Worm (Caenorhabditis elegans) whole organism, midembryonic: Measurements from ENCODE around the gene F07B10.7.
"Not testable (repeated sequence)": the region's sequence is repeated elsewhere in the genome, so short reads cannot be mapped to it uniquely, and the experiment has no call there.

Experiments
- T22C8.4 ChIP-seq: fragments of 200-800 bp; sonication (Bioruptor generic); IDR thresholded peaks from 2 replicates; pipeline ENCODE4 v1.3.6; 2022; ENCODE audit warnings: missing genetic modification characterization, missing compliant biosample characterization
- cog-1 ChIP-seq: sonication (generic microtip); optimal IDR thresholded peaks from 2 replicates; lab custom pipeline; 2016; ENCODE audit warnings: missing genetic modification characterization, missing compliant biosample characterization
- flt-1 ChIP-seq: fragments of 200-800 bp; sonication (Bioruptor generic); IDR thresholded peaks from 2 replicates; pipeline ENCODE4 v1.3.6; 2022; ENCODE audit warnings: missing genetic modification characterization, missing compliant biosample characterization
- klf-2 ChIP-seq: fragments of 200-800 bp; sonication (Bioruptor generic); conservative IDR thresholded peaks from 2 replicates; pipeline ENCODE4 v1.3.6; 2022; ENCODE audit warnings: missing genetic modification reagents, missing genetic modification characterization, missing compliant biosample characterization
- med-1 ChIP-seq: sonication (generic microtip); optimal IDR thresholded peaks from 2 replicates; lab custom pipeline; 2017; ENCODE audit warnings: missing genetic modification characterization, mild to moderate bottlenecking, missing compliant biosample characterization, antibody characterized with exemption, missing genetic modification reagents; ENCODE audit not compliant: insufficient read depth
- ref-1 ChIP-seq: fragments of 200-800 bp; sonication (Bioruptor generic); conservative IDR thresholded peaks from 2 replicates; pipeline ENCODE4 v1.3.6; 2022; ENCODE audit warnings: missing genetic modification reagents, missing genetic modification characterization, missing compliant biosample characterization
- tab-1 ChIP-seq: fragments of 200-800 bp; sonication (Bioruptor generic); IDR thresholded peaks from 2 replicates; pipeline ENCODE4 v1.3.6; 2022; ENCODE audit warnings: missing genetic modification characterization, missing compliant biosample characterization
- ztf-23 ChIP-seq: fragments of 200-800 bp; sonication (Bioruptor generic); IDR thresholded peaks from 2 replicates; pipeline ENCODE4 v1.3.6; 2022; ENCODE audit warnings: missing genetic modification reagents, missing genetic modification characterization, missing compliant biosample characterization
- ztf-29 ChIP-seq: fragments of 200-800 bp; sonication (Bioruptor generic); IDR thresholded peaks from 2 replicates; pipeline ENCODE4 v1.3.6; 2022; ENCODE audit warnings: missing genetic modification reagents, missing genetic modification characterization, missing compliant biosample characterization

Gene F07B10.7

ce11 chrV:11294393-11294792 is 33.9 kb upstream of the F07B10.7 start, which contains the start of gene T03F7.6:
T03F7.6 (plus strand) TSS chrV:11294693.
- TF ChIP-seq klf-2 (GFP tag; lab: Robert Waterston, UW) (no peak), ztf-29 (GFP tag; lab: Robert Waterston, UW) (no peak), ztf-23 (GFP tag; lab: Robert Waterston, UW) (no peak), cog-1 (tag; lab: Kevin White, UChicago) (no peak), med-1 (GFP tag; lab: Kevin White, UChicago) (no peak), T22C8.4 (GFP tag; lab: Robert Waterston, UW) (no peak), flt-1 (GFP tag; lab: Robert Waterston, UW) (no peak), tab-1 (GFP tag; lab: Robert Waterston, UW) (no peak), ref-1 (no peak)

ce11 chrV:11292682-11293081 is 32.2 kb upstream of the F07B10.7 start:
- TF ChIP-seq cog-1 (tag; lab: Kevin White, UChicago) (no peak), T22C8.4 (GFP tag; lab: Robert Waterston, UW) (no peak), ref-1 (no peak), ztf-29 (GFP tag; lab: Robert Waterston, UW) (no peak), klf-2 (GFP tag; lab: Robert Waterston, UW) (no peak)

- TF ChIP-seq ztf-29 (GFP tag; lab: Robert Waterston, UW) (no peak), T22C8.4 (GFP tag; lab: Robert Waterston, UW) (no peak), flt-1 (GFP tag; lab: Robert Waterston, UW) (no peak), cog-1 (tag; lab: Kevin White, UChicago) (no peak), ref-1 (no peak), tab-1 (GFP tag; lab: Robert Waterston, UW) (no peak), ztf-23 (GFP tag; lab: Robert Waterston, UW) (no peak), med-1 (GFP tag; lab: Kevin White, UChicago) (no peak), klf-2 (GFP tag; lab: Robert Waterston, UW) (no peak)
These were observed 30.4 kb upstream of the F07B10.7 start, which contains the start of gene C03E10.1 for ce11 chrV:11290888-11291287. C03E10.1 (plus strand) TSS chrV:11291188.

- TF ChIP-seq tab-1, ztf-29, flt-1 (GFP tag; lab: Robert Waterston, UW): not testable (repeated sequence)
These were observed 25.6 kb upstream of the F07B10.7 start, which contains the start of gene C03E10.3 for ce11 chrV:11286114-11286513. C03E10.3 (plus strand) TSS chrV:11286414.

- TF ChIP-seq med-1 (GFP tag; lab: Kevin White, UChicago), result no peak
- TF ChIP-seq ztf-23 (GFP tag; lab: Robert Waterston, UW), result no peak
- no peak for TF ChIP-seq tab-1 (GFP tag; lab: Robert Waterston, UW)
- TF ChIP-seq flt-1 (GFP tag; lab: Robert Waterston, UW), result no peak
- no peak for TF ChIP-seq ztf-29 (GFP tag; lab: Robert Waterston, UW)
- TF ChIP-seq ref-1, result no peak
- no peak for TF ChIP-seq cog-1 (tag; lab: Kevin White, UChicago)
- TF ChIP-seq klf-2 (GFP tag; lab: Robert Waterston, UW), result no peak
- TF ChIP-seq T22C8.4 (GFP tag; lab: Robert Waterston, UW), result no peak
These were observed 21.8 kb upstream of the F07B10.7 start, which contains the start of gene gly-20 for ce11 chrV:11282272-11282671. gly-20 (plus strand) TSS chrV:11282572.

DNA sequence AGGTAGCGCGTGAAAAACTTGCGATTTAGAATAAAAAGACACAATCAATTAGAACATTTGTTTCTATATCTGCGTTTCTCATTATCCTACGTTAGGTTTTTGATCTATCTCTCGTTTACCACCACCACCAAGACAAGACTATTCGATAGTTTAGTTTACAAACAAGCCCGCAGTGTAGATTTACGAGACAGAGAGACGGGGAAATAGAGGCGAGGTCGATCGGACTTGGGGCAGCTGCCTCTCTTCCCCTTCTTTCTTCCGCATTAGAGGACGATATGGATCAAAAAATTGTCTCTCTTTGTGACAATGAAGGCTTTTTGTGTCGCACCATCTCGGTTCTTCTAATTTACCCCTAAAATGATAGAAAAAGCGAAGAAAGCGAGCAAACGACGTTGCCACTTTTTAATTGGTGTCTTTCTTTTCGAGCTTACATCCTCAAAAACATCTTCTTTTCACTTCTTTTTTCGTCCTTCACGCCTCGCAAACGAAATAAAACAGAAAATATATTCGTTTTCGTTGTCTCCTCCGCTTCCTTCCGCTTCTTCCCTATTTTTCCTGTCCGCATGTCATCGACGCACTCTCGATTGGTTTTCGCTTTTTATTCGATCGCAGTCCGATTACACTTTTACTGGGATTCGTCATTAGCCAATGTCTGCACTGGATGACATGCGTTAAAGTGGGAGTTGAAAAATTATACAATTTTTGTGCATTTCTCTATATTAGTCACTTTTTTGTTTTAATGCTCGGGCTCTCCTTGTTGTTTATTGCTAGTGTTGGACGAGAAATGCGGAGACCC is 21.1 kb upstream of the F07B10.7 start:
- no peak for TF ChIP-seq tab-1 (GFP tag; lab: Robert Waterston, UW)
- peak; percentile 55 for TF ChIP-seq cog-1 (tag; lab: Kevin White, UChicago)
- 0 out of 2 replicates have a peak, but pooled peaks have one; percentile 11 for TF ChIP-seq ztf-29 (GFP tag; lab: Robert Waterston, UW)

DNA sequence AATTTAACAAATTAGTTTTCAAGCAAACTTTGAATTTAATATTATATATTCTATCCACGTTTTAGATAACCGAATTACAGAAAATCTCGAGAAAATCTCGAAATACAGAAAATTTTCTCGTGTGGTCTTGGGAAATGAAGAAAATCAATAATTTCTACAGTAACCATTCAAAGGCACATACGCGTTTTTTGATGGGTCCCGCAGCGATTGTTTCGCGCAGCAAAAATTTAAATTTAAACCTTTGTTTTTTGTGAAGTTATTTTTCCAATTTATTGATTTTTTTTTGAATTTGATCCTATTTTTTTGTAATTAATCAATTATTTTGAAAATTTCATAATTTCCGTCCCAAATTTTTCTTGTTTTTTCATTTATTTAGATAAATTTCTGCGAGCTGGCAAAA is 19.0 kb upstream of the F07B10.7 start:
- no peak for TF ChIP-seq med-1 (GFP tag; lab: Kevin White, UChicago)
- no peak for TF ChIP-seq ztf-29 (GFP tag; lab: Robert Waterston, UW)
- peak; percentile 62 for TF ChIP-seq T22C8.4 (GFP tag; lab: Robert Waterston, UW)

DNA sequence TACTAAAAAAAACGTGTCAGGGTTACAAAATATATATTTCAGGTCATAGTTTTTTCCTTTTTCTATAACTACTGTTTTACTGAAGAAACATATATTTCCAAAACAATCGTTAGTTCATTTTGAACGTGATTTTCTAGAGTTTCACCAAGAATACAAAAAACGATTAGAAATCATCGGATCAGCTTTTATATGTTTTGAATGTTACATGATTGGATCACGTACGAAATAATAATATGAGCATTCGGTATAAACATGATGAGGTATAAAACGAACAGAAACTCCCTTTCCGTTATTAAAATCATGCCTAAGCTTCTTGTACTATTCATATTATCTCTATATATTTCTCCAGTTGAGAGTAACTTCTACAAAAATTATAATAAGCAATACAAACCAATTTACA is 12.3 kb upstream of the F07B10.7 start, which contains the start of gene clec-223:
Gene clec-223, plus strand, starts transcription at position 301 of the 400 bp plus-strand sequence.
- TF ChIP-seq klf-2 (GFP tag; lab: Robert Waterston, UW) (no peak), ztf-23 (GFP tag; lab: Robert Waterston, UW) (no peak), ref-1 (no peak), ztf-29 (GFP tag; lab: Robert Waterston, UW) (no peak), flt-1 (GFP tag; lab: Robert Waterston, UW) (no peak), tab-1 (GFP tag; lab: Robert Waterston, UW) (no peak), T22C8.4 (GFP tag; lab: Robert Waterston, UW) (no peak), cog-1 (tag; lab: Kevin White, UChicago) (no peak), med-1 (GFP tag; lab: Kevin White, UChicago) (no peak)

- TF ChIP-seq cog-1 (tag; lab: Kevin White, UChicago), result no peak
- TF ChIP-seq tab-1 (GFP tag; lab: Robert Waterston, UW), result no peak
- no peak for TF ChIP-seq med-1 (GFP tag; lab: Kevin White, UChicago)
- no peak for TF ChIP-seq ztf-23 (GFP tag; lab: Robert Waterston, UW)
- TF ChIP-seq ztf-29 (GFP tag; lab: Robert Waterston, UW), result no peak
These were observed 10.5 kb upstream of the F07B10.7 start, which contains the start of gene clec-222 for ce11 chrV:11271051-11271450. clec-222 (plus strand) TSS chrV:11271351.
